Fruit fly (Drosophila melanogaster) whole organism, wandering third instar larva: ENCODE measurements around the gene CG45307.

Experiments
- Abd-B ChIP-seq: fragments of >200 bp; optimal IDR thresholded peaks from 2 replicates; lab custom pipeline; 2017; ENCODE audit warnings: missing biosample characterization, missing genetic modification characterization
- CG9705 ChIP-seq: fragments of 200-800 bp; sonication (Bioruptor generic); optimal IDR thresholded peaks from 2 replicates; lab custom pipeline; 2018; ENCODE audit warnings: missing biosample characterization, mild to moderate bottlenecking, missing genetic modification characterization
- HLH106 ChIP-seq: fragments of 200-800 bp; optimal IDR thresholded peaks from 3 replicates; lab custom pipeline; 2019; ENCODE audit warnings: missing biosample characterization, mild to moderate bottlenecking, missing genetic modification characterization, moderate library complexity
- Hr78 ChIP-seq: fragments of >200 bp; optimal IDR thresholded peaks from 2 replicates; lab custom pipeline; 2017; ENCODE audit warnings: missing biosample characterization, missing genetic modification characterization
- OdsH ChIP-seq: fragments of 200-800 bp; sonication (Bioruptor generic); optimal IDR thresholded peaks from 2 replicates; lab custom pipeline; 2016; ENCODE audit warnings: missing biosample characterization, mild to moderate bottlenecking, missing genetic modification characterization
- br ChIP-seq: fragments of 200-800 bp; sonication (Bioruptor generic); optimal IDR thresholded peaks from 2 replicates; lab custom pipeline; 2016; ENCODE audit warnings: missing biosample characterization, missing genetic modification characterization
- brk ChIP-seq: fragments of 200-800 bp; sonication (Bioruptor generic); optimal IDR thresholded peaks from 2 replicates; lab custom pipeline; 2016; ENCODE audit warnings: missing biosample characterization, mild to moderate bottlenecking, missing genetic modification characterization
- h ChIP-seq: fragments of 200-800 bp; sonication (Bioruptor generic); optimal IDR thresholded peaks from 3 replicates; lab custom pipeline; 2016; ENCODE audit warnings: missing biosample characterization, mild to moderate bottlenecking, missing genetic modification characterization
- jim ChIP-seq: fragments of 175-275, 200-325 bp; sonication (Bioruptor generic); optimal IDR thresholded peaks from 2 replicates; lab custom pipeline; 2016; ENCODE audit warnings: missing biosample characterization, mild to moderate bottlenecking, missing genetic modification characterization
- lola ChIP-seq: fragments of >200 bp; optimal IDR thresholded peaks from 2 replicates; lab custom pipeline; 2017; ENCODE audit warnings: missing biosample characterization, missing genetic modification characterization
- psq ChIP-seq: fragments of 200-800 bp; sonication (Bioruptor generic); optimal IDR thresholded peaks from 3 replicates; lab custom pipeline; 2017; ENCODE audit warnings: missing biosample characterization, mild to moderate bottlenecking, missing genetic modification characterization, moderate library complexity
- rgr ChIP-seq: fragments of 200-800 bp; sonication (Bioruptor generic); optimal IDR thresholded peaks from 3 replicates; lab custom pipeline; 2016; ENCODE audit warnings: missing biosample characterization, mild to moderate bottlenecking, missing genetic modification characterization
- sv ChIP-seq: fragments of 200-800 bp; sonication (Bioruptor generic); optimal IDR thresholded peaks from 3 replicates; lab custom pipeline; 2016; ENCODE audit warnings: missing biosample characterization, missing genetic modification characterization
- usp ChIP-seq: fragments of >200 bp; optimal IDR thresholded peaks from 2 replicates; lab custom pipeline; 2017; ENCODE audit warnings: missing biosample characterization, missing genetic modification characterization

dm6 chr2L:8781152-8781551 is 29.2 kb upstream of the CG45307 start, which contains the start of gene LManVI:
- TF ChIP-seq lola = no peak
- no peak for TF ChIP-seq CG9705 (GFP tag; lab: Kevin White, UChicago)
- TF ChIP-seq rgr (GFP tag; lab: Kevin White, UChicago) = no peak
- no peak for TF ChIP-seq sv (GFP tag; lab: Kevin White, UChicago)
- no peak for TF ChIP-seq br (GFP tag; lab: Kevin White, UChicago)
- TF ChIP-seq OdsH = no peak
- TF ChIP-seq HLH106 = no peak
- TF ChIP-seq jim (GFP tag; lab: Kevin White, UChicago) = no peak
- no peak for TF ChIP-seq usp (GFP tag; lab: Kevin White, UChicago)
- TF ChIP-seq h (GFP tag; lab: Kevin White, UChicago) = no peak
- TF ChIP-seq psq = no peak
- no peak for TF ChIP-seq brk (GFP tag; lab: Kevin White, UChicago)
- no peak for TF ChIP-seq Hr78 (GFP tag; lab: Kevin White, UChicago)
- TF ChIP-seq Abd-B (GFP tag; lab: Kevin White, UChicago) = no peak
